Worm (Caenorhabditis elegans) whole organism, young adult: ENCODE data around the gene rab-6.1.

Experiments
- B0035.1 ChIP-seq: sonication (generic microtip); optimal IDR thresholded peaks from 2 replicates; lab custom pipeline; 2016; ENCODE audit warnings: missing genetic modification characterization, mild to moderate bottlenecking, missing compliant biosample characterization, missing genotype, missing genetic modification reagents
- F10E7.11 ChIP-seq: sonication (generic microtip); optimal IDR thresholded peaks from 2 replicates; lab custom pipeline; 2017; ENCODE audit warnings: mild to moderate bottlenecking, missing genetic modification characterization, moderate library complexity, missing compliant biosample characterization
- F22D6.2 ChIP-seq: sonication (generic microtip); optimal IDR thresholded peaks from 2 replicates; lab custom pipeline; 2016; ENCODE audit warnings: mild to moderate bottlenecking, missing genetic modification characterization, missing compliant biosample characterization
- F23B12.7 ChIP-seq: sonication (generic microtip); optimal IDR thresholded peaks from 2 replicates; lab custom pipeline; 2017; ENCODE audit warnings: missing genetic modification characterization, mild to moderate bottlenecking, missing compliant biosample characterization, antibody characterized with exemption, moderate library complexity; ENCODE audit not compliant: insufficient read depth
- F33H1.4 ChIP-seq: fragments of 200-800 bp; sonication (Bioruptor generic); IDR thresholded peaks from 2 replicates; pipeline ENCODE4 v1.3.6; 2022; ENCODE audit warnings: missing genetic modification reagents, missing genetic modification characterization, missing compliant biosample characterization
- F39B2.1 ChIP-seq: fragments of 200-800 bp; sonication (Bioruptor generic); IDR thresholded peaks from 2 replicates; pipeline ENCODE4 v1.3.6; 2022; ENCODE audit warnings: missing genetic modification reagents, missing genetic modification characterization, missing compliant biosample characterization
- F55B11.4 ChIP-seq: sonication (generic microtip); optimal IDR thresholded peaks from 2 replicates; lab custom pipeline; 2016; ENCODE audit warnings: missing compliant biosample characterization, missing genetic modification characterization, borderline replicate concordance; ENCODE audit not compliant: insufficient read depth
- K11D2.4 ChIP-seq: fragments of 200-800 bp; sonication (Bioruptor generic); IDR thresholded peaks from 2 replicates; pipeline ENCODE4 v1.3.6; 2022; ENCODE audit warnings: missing genetic modification reagents, missing genetic modification characterization, missing compliant biosample characterization
- T26A5.8 ChIP-seq: sonication (generic microtip); optimal IDR thresholded peaks from 2 replicates; lab custom pipeline; 2016; ENCODE audit warnings: missing genetic modification characterization, missing compliant biosample characterization
- Y53G8AR.9 ChIP-seq: fragments of 200-800 bp; sonication (Bioruptor generic); conservative IDR thresholded peaks from 2 replicates; pipeline ENCODE4 v1.3.6; 2022; ENCODE audit warnings: missing genetic modification reagents, missing genetic modification characterization, missing compliant biosample characterization
- Y56A3A.18 ChIP-seq: fragments of 200-800 bp; sonication (Bioruptor generic); IDR thresholded peaks from 2 replicates; pipeline ENCODE4 v1.3.6; 2022; ENCODE audit warnings: missing genetic modification reagents, missing genetic modification characterization, missing compliant biosample characterization
- athp-1 ChIP-seq: sonication (generic microtip); optimal IDR thresholded peaks from 2 replicates; lab custom pipeline; 2017; ENCODE audit warnings: mild to moderate bottlenecking, missing genetic modification characterization, missing compliant biosample characterization
- attf-5 ChIP-seq: fragments of 200-800 bp; sonication (Bioruptor generic); optimal IDR thresholded peaks from 2 replicates; lab custom pipeline; 2018; ENCODE audit warnings: mild to moderate bottlenecking, missing genetic modification characterization, missing compliant biosample characterization
- ceh-40 ChIP-seq: fragments of 200-800 bp; sonication (Bioruptor generic); IDR thresholded peaks from 2 replicates; pipeline ENCODE4 v1.3.6; 2022; ENCODE audit warnings: missing genetic modification characterization, missing compliant biosample characterization
- ceh-58 ChIP-seq: fragments of 200-800 bp; sonication (Bioruptor generic); IDR thresholded peaks from 2 replicates; pipeline ENCODE4 v1.3.6; 2022; ENCODE audit warnings: missing genetic modification characterization, missing compliant biosample characterization
- ceh-79 ChIP-seq: sonication (generic microtip); optimal IDR thresholded peaks from 2 replicates; lab custom pipeline; 2017; ENCODE audit warnings: mild to moderate bottlenecking, missing genetic modification characterization, missing compliant biosample characterization
- efl-1 ChIP-seq: fragments of 150-350 bp; optimal IDR thresholded peaks from 2 replicates; lab custom pipeline; 2014; ENCODE audit warnings: missing biosample characterization, missing genetic modification reagents, missing genetic modification characterization
- egrh-3 ChIP-seq: fragments of 200-800 bp; sonication (Bioruptor generic); IDR thresholded peaks from 2 replicates; pipeline ENCODE4 v1.3.6; 2022; ENCODE audit warnings: missing genetic modification reagents, missing genetic modification characterization, missing compliant biosample characterization
- fkh-3 ChIP-seq: sonication (generic microtip); optimal IDR thresholded peaks from 2 replicates; lab custom pipeline; 2016; ENCODE audit warnings: mild to moderate bottlenecking, missing genetic modification characterization, missing compliant biosample characterization
- hmg-1.2 ChIP-seq: fragments of 200-800 bp; sonication (Bioruptor generic); IDR thresholded peaks from 2 replicates; pipeline ENCODE4 v1.3.6; 2022; ENCODE audit warnings: missing genetic modification reagents, missing genetic modification characterization, missing compliant biosample characterization
- hrde-1 ChIP-seq: sonication (generic microtip); optimal IDR thresholded peaks from 2 replicates; lab custom pipeline; 2016; ENCODE audit warnings: missing genetic modification characterization, mild to moderate bottlenecking, missing compliant biosample characterization, moderate library complexity, missing genotype, missing genetic modification reagents, borderline replicate concordance
- let-607 ChIP-seq, 2 experiments: fragments of 200-800 bp in 1 of 2; sonication (Bioruptor generic) in 1 of 2; sonication (generic microtip) in 1 of 2; optimal IDR thresholded peaks; 2 replicates each; lab custom pipeline; 2016 to 2018; ENCODE audit warnings: mild to moderate bottlenecking in 2 of 2, missing compliant biosample characterization in 2 of 2, missing genetic modification characterization in 2 of 2, moderate library complexity in 2 of 2, missing genotype in 1 of 2
- lin-35 ChIP-seq, 3 experiments: fragments of 150-350 bp in 2 of 3; sonication (generic microtip) in 1 of 3; optimal IDR thresholded peaks; 2 replicates each; lab custom pipeline; 2014 to 2018; ENCODE audit warnings: missing biosample characterization in 3 of 3, missing genetic modification characterization in 3 of 3, missing genetic modification reagents in 3 of 3
- lin-40 ChIP-seq: sonication (generic microtip); optimal IDR thresholded peaks from 2 replicates; lab custom pipeline; 2016; ENCODE audit warnings: missing genetic modification characterization, mild to moderate bottlenecking, missing compliant biosample characterization, missing genotype, missing genetic modification reagents
- lin-54 ChIP-seq: fragments of 200-800 bp; sonication (Bioruptor generic); optimal IDR thresholded peaks from 2 replicates; lab custom pipeline; 2018; ENCODE audit warnings: mild to moderate bottlenecking, missing genetic modification characterization, missing compliant biosample characterization
- lir-1 ChIP-seq: fragments of 200-800 bp; sonication (Bioruptor generic); conservative IDR thresholded peaks from 2 replicates; pipeline ENCODE4 v1.3.6; 2022; ENCODE audit warnings: missing genetic modification reagents, missing genetic modification characterization, missing compliant biosample characterization
- madf-10 ChIP-seq: sonication (generic microtip); optimal IDR thresholded peaks from 2 replicates; lab custom pipeline; 2016; ENCODE audit warnings: mild to moderate bottlenecking, missing genetic modification characterization, missing compliant biosample characterization
- madf-6 ChIP-seq: fragments of 200-800 bp; sonication (Bioruptor generic); IDR thresholded peaks from 2 replicates; pipeline ENCODE4 v1.3.6; 2022; ENCODE audit warnings: missing genetic modification reagents, missing genetic modification characterization, missing compliant biosample characterization
- mel-28 ChIP-seq: sonication (generic microtip); optimal IDR thresholded peaks from 2 replicates; lab custom pipeline; 2016; ENCODE audit warnings: borderline replicate concordance, mild to moderate bottlenecking, missing genetic modification characterization, missing compliant biosample characterization
- mxl-1 ChIP-seq: sonication (generic microtip); optimal IDR thresholded peaks from 2 replicates; lab custom pipeline; 2016; ENCODE audit warnings: missing genetic modification characterization, missing compliant biosample characterization
- nfya-1 ChIP-seq: sonication (generic microtip); optimal IDR thresholded peaks from 2 replicates; lab custom pipeline; 2017; ENCODE audit warnings: antibody characterized with exemption, missing compliant biosample characterization, missing genetic modification characterization, borderline replicate concordance; ENCODE audit not compliant: insufficient read depth
- nfyb-1 ChIP-seq: fragments of 200-800 bp; sonication (Bioruptor generic); IDR thresholded peaks from 2 replicates; pipeline ENCODE4 v1.3.6; 2022; ENCODE audit warnings: missing genetic modification reagents, missing genetic modification characterization, missing compliant biosample characterization
- nhr-27 ChIP-seq: fragments of 200-800 bp; sonication (Bioruptor generic); optimal IDR thresholded peaks from 2 replicates; lab custom pipeline; 2018; ENCODE audit warnings: mild to moderate bottlenecking, missing genetic modification characterization, moderate library complexity, missing compliant biosample characterization
- pbrm-1 ChIP-seq: fragments of 200-800 bp; sonication (Bioruptor generic); IDR thresholded peaks from 2 replicates; pipeline ENCODE4 v1.3.6; 2022; ENCODE audit warnings: missing genetic modification reagents, missing genetic modification characterization, missing compliant biosample characterization
- rcor-1 ChIP-seq: fragments of 200-800 bp; sonication (Bioruptor generic); IDR thresholded peaks from 2 replicates; pipeline ENCODE4 v1.3.6; 2022; ENCODE audit warnings: missing genetic modification reagents, missing genetic modification characterization, missing compliant biosample characterization
- rec-8 ChIP-seq, 2 experiments: sonication (generic microtip); optimal IDR thresholded peaks; 2 replicates each; lab custom pipeline; 2016; ENCODE audit warnings: mild to moderate bottlenecking in 2 of 2, missing genetic modification characterization in 2 of 2, missing genetic modification reagents in 2 of 2, missing genotype in 2 of 2, missing biosample characterization in 1 of 2, missing compliant biosample characterization in 1 of 2, moderate library complexity in 1 of 2
- snpc-1.1 ChIP-seq: sonication (generic microtip); optimal IDR thresholded peaks from 2 replicates; lab custom pipeline; 2017; ENCODE audit warnings: missing genetic modification characterization, mild to moderate bottlenecking, missing compliant biosample characterization, antibody characterized with exemption, moderate library complexity, missing genotype, missing genetic modification reagents; ENCODE audit not compliant: insufficient read depth
- snpc-1.3 ChIP-seq: sonication (generic microtip); optimal IDR thresholded peaks from 2 replicates; lab custom pipeline; 2017; ENCODE audit warnings: missing genetic modification characterization, mild to moderate bottlenecking, missing compliant biosample characterization, antibody characterized with exemption, moderate library complexity, missing genotype, missing genetic modification reagents; ENCODE audit not compliant: insufficient read depth
- snpc-3.4 ChIP-seq: sonication (generic microtip); optimal IDR thresholded peaks from 2 replicates; lab custom pipeline; 2017; ENCODE audit warnings: missing genetic modification characterization, mild to moderate bottlenecking, missing compliant biosample characterization, antibody characterized with exemption, moderate library complexity, missing genotype, missing genetic modification reagents
- snpc-4 ChIP-seq, 5 experiments: fragments of 150-350 bp in 1 of 5; sonication (generic microtip) in 4 of 5; optimal IDR thresholded peaks; 2 replicates each; lab custom pipeline; 2014 to 2018; ENCODE audit warnings: missing genetic modification characterization in 5 of 5, missing biosample characterization in 3 of 5, antibody characterized with exemption in 2 of 5, mild to moderate bottlenecking in 2 of 5, missing compliant biosample characterization in 2 of 5, missing genotype in 2 of 5, moderate library complexity in 2 of 5, missing genetic modification reagents in 1 of 5
- somi-1 ChIP-seq: fragments of 200-800 bp; sonication (Bioruptor generic); optimal IDR thresholded peaks from 2 replicates; lab custom pipeline; 2018; ENCODE audit warnings: mild to moderate bottlenecking, missing genetic modification characterization, missing compliant biosample characterization
- tlf-1 ChIP-seq: fragments of 200-800 bp; sonication (Bioruptor generic); optimal IDR thresholded peaks from 2 replicates; lab custom pipeline; 2018; ENCODE audit warnings: mild to moderate bottlenecking, missing genetic modification characterization, missing compliant biosample characterization
- zfh-2 ChIP-seq: fragments of 200-800 bp; sonication (Bioruptor generic); conservative IDR thresholded peaks from 2 replicates; pipeline ENCODE4 v1.3.6; 2022; ENCODE audit warnings: missing genetic modification reagents, missing genetic modification characterization, missing compliant biosample characterization
- zim-3 ChIP-seq: sonication (generic microtip); optimal IDR thresholded peaks from 2 replicates; lab custom pipeline; 2017; ENCODE audit warnings: mild to moderate bottlenecking, missing genetic modification characterization, moderate library complexity, missing compliant biosample characterization
- ztf-25 ChIP-seq: fragments of 200-800 bp; sonication (Bioruptor generic); IDR thresholded peaks from 2 replicates; pipeline ENCODE4 v1.3.6; 2022; ENCODE audit warnings: missing genetic modification reagents, missing genetic modification characterization, missing compliant biosample characterization
- ztf-28 ChIP-seq: fragments of 200-800 bp; sonication (Bioruptor generic); IDR thresholded peaks from 2 replicates; pipeline ENCODE4 v1.3.6; 2022; ENCODE audit warnings: missing genetic modification reagents, missing genetic modification characterization, missing compliant biosample characterization
- ztf-6 ChIP-seq: fragments of 200-800 bp; sonication (Bioruptor generic); IDR thresholded peaks from 2 replicates; pipeline ENCODE4 v1.3.6; 2022; ENCODE audit warnings: missing genetic modification reagents, missing genetic modification characterization, missing compliant biosample characterization

The rab-6.1 gene

ce11 chrIII:8985461-8985860 is 20.3 kb downstream of the rab-6.1 start (continued):
- TF ChIP-seq tlf-1 (GFP tag; lab: Kevin White, UChicago) (no peak), ztf-28 (GFP tag; lab: Robert Waterston, UW) (no peak), nfya-1 (tag; lab: Kevin White, UChicago) (no peak), Y56A3A.18 (GFP tag; lab: Robert Waterston, UW) (no peak), rec-8 (tag; optimal IDR thresholded peaks at IDR 0.05; lab: Kevin White, UChicago) (no peak), ztf-6 (GFP tag; lab: Robert Waterston, UW) (no peak), pbrm-1 (no peak), snpc-4 (GFP tag; optimal IDR thresholded peaks at IDR 0.05; lab: Kevin White, UChicago) (no peak), snpc-4 (tag; optimal IDR thresholded peaks at IDR 0.05; lab: Kevin White, UChicago) (no peak), hrde-1 (tag; lab: Kevin White, UChicago) (no peak), ztf-25 (GFP tag; lab: Robert Waterston, UW) (no peak), nfyb-1 (GFP tag; lab: Robert Waterston, UW) (no peak), fkh-3 (tag; lab: Kevin White, UChicago) (no peak), F10E7.11 (tag; lab: Kevin White, UChicago) (no peak), egrh-3 (no peak), madf-6 (GFP tag; lab: Robert Waterston, UW) (0 out of 2 replicates have a peak, but pooled peaks have one; percentile 45), F23B12.7 (tag; lab: Kevin White, UChicago) (peak; percentile 0), F33H1.4 (GFP tag; lab: Robert Waterston, UW) (peak; percentile 21; the same call in 1 of the 2 replicates), F39B2.1 (GFP tag; lab: Robert Waterston, UW) (no peak), ceh-79 (tag; lab: Kevin White, UChicago) (no peak), snpc-1.1 (no peak), nhr-27 (tag; lab: Kevin White, UChicago) (no peak), Y53G8AR.9 (GFP tag; lab: Robert Waterston, UW) (no peak), rcor-1 (GFP tag; lab: Robert Waterston, UW) (no peak), athp-1 (tag; lab: Kevin White, UChicago) (no peak), B0035.1 (no peak), mxl-1 (no peak), zim-3 (no peak), attf-5 (GFP tag; lab: Kevin White, UChicago) (no peak), T26A5.8 (no peak), lir-1 (GFP tag; lab: Robert Waterston, UW) (no peak), zfh-2 (no peak), F55B11.4 (tag; lab: Kevin White, UChicago) (no peak), lin-40 (no peak), lin-54 (GFP tag; lab: Kevin White, UChicago) (peak; percentile 89), mel-28 (tag; lab: Kevin White, UChicago) (no peak)

ce11 chrIII:8984960-8985359 is 20.8 kb downstream of the rab-6.1 start:
- TF ChIP-seq ceh-58 (GFP tag; lab: Robert Waterston, UW) (no peak), nfyb-1 (GFP tag; lab: Robert Waterston, UW) (0 out of 2 replicates have a peak, but pooled peaks have one; percentile 50), snpc-3.4 (tag; lab: Kevin White, UChicago) (no peak), hmg-1.2 (GFP tag; lab: Robert Waterston, UW) (peak; percentile 70), madf-10 (peak; percentile 3), snpc-1.3 (tag; lab: Kevin White, UChicago) (no peak), K11D2.4 (GFP tag; lab: Robert Waterston, UW) (0 out of 2 replicates have a peak, but pooled peaks have one; percentile 57), efl-1 (GFP tag; lab: Kevin White, UChicago) (peak; percentile 28), attf-5 (GFP tag; lab: Kevin White, UChicago) (peak; percentile 0), ztf-28 (GFP tag; lab: Robert Waterston, UW) (no peak), ceh-40 (no peak), F22D6.2 (tag; lab: Kevin White, UChicago) (no peak), somi-1 (peak; percentile 62), lin-35 (GFP tag; optimal IDR thresholded peaks at IDR 0.05; lab: Kevin White, UChicago) (peak in 1 of 3 experiments; percentile 68), let-607 (tag; optimal IDR thresholded peaks at IDR 0.05; lab: Kevin White, UChicago) (no peak), ztf-25 (GFP tag; lab: Robert Waterston, UW) (no peak)
